Worm (Caenorhabditis elegans): ENCODE results near the gene C26F1.3.

The C26F1.3 gene

DNA sequence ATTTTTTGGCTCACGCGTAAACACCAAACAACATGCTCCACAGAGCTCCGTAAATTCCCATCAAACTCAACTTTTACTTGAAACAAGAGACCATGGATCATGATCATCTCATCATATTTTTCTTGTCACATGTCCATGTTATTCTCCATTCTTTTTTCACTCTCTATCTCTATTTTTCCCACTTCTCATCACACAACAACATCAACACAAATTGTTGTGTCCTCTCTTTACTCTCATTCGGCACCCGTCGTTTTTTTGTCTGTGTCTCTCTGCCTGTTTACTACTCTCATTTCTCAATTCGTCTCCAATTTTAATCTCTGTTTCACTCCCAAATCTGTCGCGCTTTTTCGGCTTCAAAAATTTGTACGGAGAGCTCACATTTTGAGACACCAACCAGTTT is 17.8 kb upstream of the C26F1.3 start (continued):
- TF ChIP-seq lin-35 (GFP tag; optimal IDR thresholded peaks at IDR 0.05): peak in 1 of 3 experiments; percentile 5
- peak; percentile 73 for TF ChIP-seq K12H6.12 (tag; optimal IDR thresholded peaks at IDR 0.05)
- no peak for TF ChIP-seq F37B4.10 (GFP tag; IDR thresholded peaks at IDR 0.05)
- no peak for TF ChIP-seq rec-8 (tag; optimal IDR thresholded peaks at IDR 0.05)
- TF ChIP-seq dpl-1 (GFP tag; optimal IDR thresholded peaks at IDR 0.05): no peak

DNA sequence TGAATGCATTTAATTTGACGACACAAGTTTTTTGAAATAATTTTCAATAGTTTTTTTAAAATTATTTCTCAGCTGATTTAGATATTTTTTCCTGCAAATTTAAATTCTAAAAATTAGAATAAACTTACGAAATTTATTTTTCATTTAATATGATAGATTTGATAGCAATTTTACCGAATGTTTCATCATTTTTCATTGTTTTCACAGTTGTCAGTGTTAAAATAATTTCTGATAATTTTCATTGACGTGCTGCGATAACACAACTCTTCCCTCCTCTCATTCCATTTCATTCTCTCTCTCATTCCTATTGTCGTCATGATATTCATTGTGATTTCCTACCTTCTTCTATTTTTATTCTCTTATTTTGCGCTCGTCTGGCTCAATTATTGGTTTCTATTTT is 16.9 kb upstream of the C26F1.3 start, which contains the start of gene hint-3:
Gene hint-3, plus strand, starts transcription at position 301 of the 400 bp plus-strand sequence.
- TF ChIP-seq nhr-80 (tag; optimal IDR thresholded peaks at IDR 0.05) (peak; percentile 28), ztf-18 (tag; optimal IDR thresholded peaks at IDR 0.05) (no peak)

- TF ChIP-seq C17E4.6 (GFP tag; IDR thresholded peaks at IDR 0.05) (no peak), hsf-1 (GFP tag; IDR thresholded peaks at IDR 0.05) (no peak), Y53G8AR.9 (GFP tag; conservative IDR thresholded peaks at IDR 0.05) (0 out of 2 replicates have a peak, but pooled peaks have one; percentile 1), ZK185.1 (tag; optimal IDR thresholded peaks at IDR 0.05; ENCODE audit: poor library complexity, severe bottlenecking) (no peak)
Measured at ce11 chrV:7761906-7762305, 15.2 kb upstream of the C26F1.3 start.

- no peak for TF ChIP-seq F55B11.4 (tag; optimal IDR thresholded peaks at IDR 0.05; ENCODE audit: borderline replicate concordance, insufficient read depth)
- no peak for TF ChIP-seq hsf-1 (GFP tag; IDR thresholded peaks at IDR 0.05)
- no peak for TF ChIP-seq pha-4 (tag; optimal IDR thresholded peaks at IDR 0.05)
Measured at ce11 chrV:7770961-7771360, 6.1 kb upstream of the C26F1.3 start, which contains the start of gene frpr-3. TSS of gene frpr-3 (plus strand) at chrV:7771261.

DNA sequence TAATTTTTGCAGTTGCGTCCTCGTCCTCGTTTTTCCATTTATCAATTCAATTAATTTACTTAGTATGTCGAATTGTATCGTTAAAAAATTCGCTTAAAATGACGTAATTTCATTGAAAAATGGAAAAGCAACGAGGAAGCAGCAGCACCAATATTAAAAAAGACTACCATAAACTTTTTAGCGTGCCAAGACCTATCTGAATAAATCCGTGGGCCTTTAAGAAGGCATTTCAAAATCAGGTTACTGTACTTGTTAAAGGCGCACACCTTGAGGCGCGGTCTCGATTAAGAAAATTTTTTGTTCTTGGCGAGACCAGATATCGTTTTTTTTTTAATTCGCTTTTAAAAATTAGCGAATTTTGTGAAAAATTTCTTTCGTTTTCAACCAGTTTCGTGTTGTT is 3.5 kb upstream of the C26F1.3 start:
- TF ChIP-seq F55B11.4 (tag; optimal IDR thresholded peaks at IDR 0.05; ENCODE audit: borderline replicate concordance, insufficient read depth) (no peak), F33H1.4 (GFP tag; IDR thresholded peaks at IDR 0.05) (peak; percentile 57), xnd-1 (tag; optimal IDR thresholded peaks at IDR 0.05) (peak; percentile 20), lsl-1 (GFP tag; optimal IDR thresholded peaks at IDR 0.05) (peak; percentile 71)

DNA sequence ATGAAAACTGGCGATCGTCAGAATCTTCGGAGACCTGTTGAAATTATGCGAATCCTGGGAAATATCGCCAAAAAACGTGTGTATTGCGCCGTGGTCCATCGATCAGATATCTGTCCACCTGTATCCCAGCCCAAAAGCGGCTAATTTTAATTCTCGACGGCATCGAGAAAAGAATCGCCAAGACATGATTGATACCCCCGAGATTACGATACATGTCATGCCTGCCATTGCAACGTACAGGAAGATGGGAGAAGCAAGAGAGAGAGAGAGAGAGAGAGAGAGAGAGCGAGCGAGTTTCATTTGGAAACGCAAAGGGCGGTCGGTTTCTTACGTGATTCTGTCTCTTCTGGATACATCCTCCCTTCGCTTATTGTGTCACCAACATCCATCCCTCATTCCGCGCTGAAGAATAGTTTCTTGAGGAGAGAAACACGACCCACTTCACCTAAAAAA is 2.9 kb upstream of the C26F1.3 start, which contains the start of gene grl-10:
Gene grl-10, plus strand, starts transcription at position 403 of the 453 bp plus-strand sequence.
- no peak for TF ChIP-seq ceh-40 (GFP tag; IDR thresholded peaks at IDR 0.05)
- TF ChIP-seq ceh-27 (GFP tag; optimal IDR thresholded peaks at IDR 0.05): peak; percentile 11

- TF ChIP-seq madf-6 (GFP tag; IDR thresholded peaks at IDR 0.05) (peak; percentile 48; the same call in 1 of the 2 replicates), hsf-1 (GFP tag; IDR thresholded peaks at IDR 0.05) (0 out of 2 replicates have a peak, but pooled peaks have one; percentile 66), Y53G8AR.9 (GFP tag; conservative IDR thresholded peaks at IDR 0.05) (0 out of 2 replicates have a peak, but pooled peaks have one; percentile 27), F33H1.4 (GFP tag; IDR thresholded peaks at IDR 0.05) (peak; percentile 8; the same call in 1 of the 2 replicates), nhr-27 (tag; optimal IDR thresholded peaks at IDR 0.05) (no peak), mcd-1 (GFP tag; IDR thresholded peaks at IDR 0.05) (peak; percentile 21; the same call in 1 of the 2 replicates), T26A5.8 (tag; optimal IDR thresholded peaks at IDR 0.05) (no peak), egl-18 (GFP tag; IDR thresholded peaks at IDR 0.05) (no peak), lin-54 (GFP tag; optimal IDR thresholded peaks at IDR 0.05) (peak; percentile 2), tlf-1 (GFP tag; optimal IDR thresholded peaks at IDR 0.05) (peak; percentile 20), attf-6 (GFP tag; IDR thresholded peaks at IDR 0.05) (peak; percentile 16; the same call in 1 of the 2 replicates), B0336.3 (GFP tag; IDR thresholded peaks at IDR 0.05) (peak; percentile 75), dox-1 (GFP tag; IDR thresholded peaks at IDR 0.05) (peak; percentile 28; the same call in 1 of the 2 replicates)
Measured at ce11 chrV:7775226-7775625, 1.9 kb upstream of the C26F1.3 start.

Measured in whole organism, young adult.